Worm (Caenorhabditis elegans): ENCODE measurements around the gene catp-4.

DNA sequence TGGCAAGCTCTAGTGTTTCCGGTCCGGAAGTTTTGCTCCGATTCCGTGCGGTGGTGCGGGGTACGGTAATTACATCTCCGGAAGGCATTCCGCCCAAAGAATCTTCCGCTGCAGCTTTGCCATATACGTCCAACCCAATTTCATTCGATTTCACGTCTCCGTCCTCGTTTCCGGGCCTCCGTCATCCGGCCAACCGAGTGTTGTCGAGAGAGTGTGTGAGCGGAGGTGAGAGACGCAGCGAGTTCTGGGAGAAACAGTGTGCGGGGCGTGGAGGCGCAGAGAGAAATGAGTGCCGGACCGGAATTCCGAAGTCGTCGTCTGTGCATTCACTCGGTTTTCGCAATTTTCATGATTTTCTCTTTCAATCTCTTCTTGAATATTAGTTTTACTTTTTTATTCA, 24.1 kb upstream of the catp-4 start:
- TF ChIP-seq mec-3 (tag; optimal IDR thresholded peaks at IDR 0.05; ENCODE audit: borderline replicate concordance) (no peak), unc-86 (tag; optimal IDR thresholded peaks at IDR 0.05) (no peak), tbx-2 (tag; optimal IDR thresholded peaks at IDR 0.05) (no peak), ceh-19 (GFP tag; optimal IDR thresholded peaks at IDR 0.05) (no peak)

All from whole organism, late embryonic.